Worm (Caenorhabditis elegans) whole organism, L4 larva: ENCODE results near the gene ttr-47.

ENCODE experiments used
- Y5F2A.4 ChIP-seq: fragments of 200-800 bp; sonication (Bioruptor generic); optimal IDR thresholded peaks from 2 replicates; lab custom pipeline; 2018; ENCODE audit warnings: mild to moderate bottlenecking, missing genetic modification characterization, missing compliant biosample characterization
- aly-2 ChIP-seq: sonication (generic microtip); optimal IDR thresholded peaks from 2 replicates; lab custom pipeline; 2018; ENCODE audit warnings: missing biosample characterization, missing genetic modification characterization
- arid-1 ChIP-seq: fragments of 200-800 bp; sonication (Bioruptor generic); conservative IDR thresholded peaks from 2 replicates; pipeline ENCODE4 v1.3.6; 2022; ENCODE audit warnings: missing genetic modification reagents, missing genetic modification characterization, missing compliant biosample characterization
- nhr-237 ChIP-seq: sonication (generic microtip); optimal IDR thresholded peaks from 2 replicates; lab custom pipeline; 2017; ENCODE audit warnings: missing biosample characterization, missing genetic modification characterization
- ztf-7 ChIP-seq: fragments of 150-350 bp; optimal IDR thresholded peaks from 2 replicates; lab custom pipeline; 2014; ENCODE audit warnings: missing biosample characterization, missing genetic modification characterization

DNA sequence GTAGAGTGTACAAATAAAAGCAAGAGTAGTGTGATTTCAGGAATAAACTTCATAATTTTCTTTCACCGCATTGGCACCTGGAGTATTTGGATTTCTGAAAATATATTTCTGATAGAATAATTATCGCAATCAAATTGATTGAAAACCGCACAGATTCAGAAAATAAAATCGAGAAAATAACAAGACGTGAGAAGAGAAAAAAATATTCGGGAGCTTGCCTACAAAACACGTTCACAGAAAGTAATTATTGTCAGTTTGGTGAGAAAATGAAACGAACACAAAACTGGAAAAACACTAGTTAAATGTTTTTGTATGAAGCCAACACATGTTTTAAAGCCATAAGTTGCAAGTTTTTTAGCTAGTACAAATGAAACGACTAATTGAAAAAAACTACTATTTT lies 8.9 kb upstream of the ttr-47 start, which contains the start of gene mod-1:
- TF ChIP-seq Y5F2A.4 (no peak), ztf-7 (tag; lab: Kevin White, UChicago) (no peak), nhr-237 (no peak), aly-2 (tag; lab: Kevin White, UChicago) (no peak), arid-1 (GFP tag; lab: Robert Waterston, UW) (no peak)
